Fruit fly (Drosophila melanogaster): ENCODE data around the gene ppan.

- TF ChIP-seq pan (optimal IDR thresholded peaks at IDR 0.05) = no peak
- TF ChIP-seq Abd-B (GFP tag; optimal IDR thresholded peaks at IDR 0.05) = no peak
- no peak for TF ChIP-seq fru (GFP tag; optimal IDR thresholded peaks at IDR 0.05)
- TF ChIP-seq dl (GFP tag; optimal IDR thresholded peaks at IDR 0.05; ENCODE audit: insufficient read depth in 1 of 2, partially characterized antibody in 2 of 2) = no peak
- TF ChIP-seq lola (GFP tag; optimal IDR thresholded peaks at IDR 0.05) = no peak
- TF ChIP-seq Hr78 (GFP tag; optimal IDR thresholded peaks at IDR 0.05) = no peak
These were observed 35.0 kb upstream of the ppan start, which contains the start of gene HHEX for dm6 chr3R:21080876-21081586.

All from whole organism, wandering third instar larva.